Fruit fly (Drosophila melanogaster) whole organism, embryonic: ENCODE results near the gene ova.

ENCODE experiments used
- B-H1 ChIP-seq: fragments of 200-800 bp; sonication (Bioruptor generic); IDR thresholded peaks from 3 replicates; pipeline ENCODE4 v1.3.6; 2022; ENCODE audit warnings: missing biosample characterization, missing genetic modification characterization
- B-H2 ChIP-seq: fragments of 200-800 bp; sonication (Bioruptor generic); optimal IDR thresholded peaks from 2 replicates; lab custom pipeline; 2018; ENCODE audit warnings: missing biosample characterization, mild to moderate bottlenecking, missing genetic modification characterization
- Bteb2 ChIP-seq: fragments of 200-800 bp; sonication (Bioruptor generic); optimal IDR thresholded peaks from 2 replicates; lab custom pipeline; 2016; ENCODE audit warnings: missing biosample characterization, missing genetic modification characterization
- CG10209 ChIP-seq: fragments of 200-800 bp; sonication (Bioruptor generic); optimal IDR thresholded peaks from 3 replicates; lab custom pipeline; 2017; ENCODE audit warnings: missing biosample characterization, mild to moderate bottlenecking, missing genetic modification characterization, missing genetic modification reagents
- CG12391 ChIP-seq: fragments of 200-800 bp; sonication (Bioruptor generic); optimal IDR thresholded peaks from 3 replicates; lab custom pipeline; 2018; ENCODE audit warnings: missing biosample characterization, mild to moderate bottlenecking, missing genetic modification characterization, moderate library complexity
- CG16813 ChIP-seq: fragments of 200-800 bp; sonication (Bioruptor generic); IDR thresholded peaks from 3 replicates; pipeline ENCODE4 v1.3.6; 2022; ENCODE audit warnings: missing biosample characterization, missing genetic modification characterization; ENCODE audit not compliant: partially characterized antibody
- CG17802 ChIP-seq: fragments of 200-800 bp; sonication (Bioruptor generic); optimal IDR thresholded peaks from 2 replicates; lab custom pipeline; 2018; ENCODE audit warnings: missing biosample characterization, mild to moderate bottlenecking, missing genetic modification characterization, moderate library complexity
- CG1792 ChIP-seq: fragments of 200-800 bp; sonication (Bioruptor generic); optimal IDR thresholded peaks from 2 replicates; lab custom pipeline; 2016; ENCODE audit warnings: missing biosample characterization, missing genetic modification characterization
- CG3407 ChIP-seq: fragments of 200-800 bp; sonication (Bioruptor generic); optimal IDR thresholded peaks from 2 replicates; lab custom pipeline; 2018; ENCODE audit warnings: missing biosample characterization, mild to moderate bottlenecking, missing genetic modification characterization
- CG34224 ChIP-seq: fragments of 200-800 bp; sonication (Bioruptor generic); IDR thresholded peaks from 3 replicates; pipeline ENCODE4 v1.3.6; 2022; ENCODE audit warnings: missing biosample characterization, missing genetic modification characterization; ENCODE audit not compliant: partially characterized antibody
- CG42726 ChIP-seq: fragments of 200-800 bp; sonication (Bioruptor generic); IDR thresholded peaks from 2 replicates; pipeline ENCODE4 v1.3.6; 2022; ENCODE audit warnings: missing biosample characterization, missing genetic modification characterization; ENCODE audit not compliant: partially characterized antibody
- CG4360 ChIP-seq: fragments of 200-800 bp; sonication (Bioruptor generic); IDR thresholded peaks from 2 replicates; pipeline ENCODE4 v1.3.6; 2022; ENCODE audit warnings: missing biosample characterization, missing genetic modification characterization
- CG4404 ChIP-seq: fragments of 200-800 bp; sonication (Bioruptor generic); IDR thresholded peaks from 2 replicates; pipeline ENCODE4 v1.3.6; 2022; ENCODE audit warnings: missing biosample characterization, missing genetic modification characterization
- CG6854 ChIP-seq: fragments of 200-800 bp; sonication (Bioruptor generic); optimal IDR thresholded peaks from 3 replicates; lab custom pipeline; 2017; ENCODE audit warnings: missing biosample characterization, mild to moderate bottlenecking, missing genetic modification characterization
- CG9437 ChIP-seq: fragments of 200-800 bp; sonication (Bioruptor generic); optimal IDR thresholded peaks from 2 replicates; lab custom pipeline; 2018; ENCODE audit warnings: missing biosample characterization, mild to moderate bottlenecking, missing genetic modification characterization
- CG9797 ChIP-seq: fragments of 200-800 bp; sonication (Bioruptor generic); optimal IDR thresholded peaks from 3 replicates; lab custom pipeline; 2018; ENCODE audit warnings: missing biosample characterization, mild to moderate bottlenecking, missing genetic modification characterization
- CkIIα-i1 ChIP-seq: fragments of 200-800 bp; sonication (Bioruptor generic); IDR thresholded peaks from 2 replicates; pipeline ENCODE4 v1.3.6; 2022; ENCODE audit warnings: missing biosample characterization, missing genetic modification characterization
- Fer1 ChIP-seq: fragments of 200-800 bp; sonication (Bioruptor generic); optimal IDR thresholded peaks from 2 replicates; lab custom pipeline; 2017; ENCODE audit warnings: missing biosample characterization, mild to moderate bottlenecking, missing genetic modification characterization
- Hr51 ChIP-seq, 2 experiments: fragments of 200-800 bp; sonication (Bioruptor generic); optimal IDR thresholded peaks; 2 replicates in 1 of 2; 3 replicates in 1 of 2; lab custom pipeline; 2016 to 2018; ENCODE audit warnings: missing biosample characterization in 2 of 2, missing genetic modification characterization in 2 of 2, mild to moderate bottlenecking in 1 of 2, moderate library complexity in 1 of 2
- MBD-R2 ChIP-seq: fragments of 200-800 bp; sonication (Bioruptor generic); IDR thresholded peaks from 2 replicates; pipeline ENCODE4 v1.3.6; 2022; ENCODE audit warnings: missing biosample characterization, missing genetic modification characterization
- NC2α ChIP-seq: fragments of 200-800 bp; sonication (Bioruptor generic); optimal IDR thresholded peaks from 2 replicates; lab custom pipeline; 2016; ENCODE audit warnings: missing biosample characterization, missing genetic modification characterization
- NfI ChIP-seq: fragments of 200-800 bp; sonication (Bioruptor generic); optimal IDR thresholded peaks from 3 replicates; lab custom pipeline; 2018; ENCODE audit warnings: missing biosample characterization, mild to moderate bottlenecking, missing genetic modification characterization, moderate library complexity
- PHDP ChIP-seq: fragments of 200-800 bp; sonication (Bioruptor generic); optimal IDR thresholded peaks from 3 replicates; lab custom pipeline; 2018; ENCODE audit warnings: missing biosample characterization, mild to moderate bottlenecking, missing genetic modification characterization, moderate library complexity
- Ptx1 ChIP-seq: fragments of 200-800 bp; sonication (Bioruptor generic); IDR thresholded peaks from 2 replicates; pipeline ENCODE4 v1.3.6; 2022; ENCODE audit warnings: missing biosample characterization, missing genetic modification characterization
- Sox100B ChIP-seq: fragments of 200-800 bp; sonication (Bioruptor generic); optimal IDR thresholded peaks from 3 replicates; lab custom pipeline; 2018; ENCODE audit warnings: missing biosample characterization, mild to moderate bottlenecking, missing genetic modification characterization
- YL-1 ChIP-seq: fragments of 200-800 bp; sonication (Bioruptor generic); optimal IDR thresholded peaks from 3 replicates; lab custom pipeline; 2017; ENCODE audit warnings: missing biosample characterization, mild to moderate bottlenecking, missing genetic modification characterization
- aop ChIP-seq: fragments of 200-800 bp; sonication (Bioruptor generic); IDR thresholded peaks from 2 replicates; pipeline ENCODE4 v1.3.6; 2022; ENCODE audit warnings: missing biosample characterization, missing genetic modification characterization
- ci ChIP-seq: fragments of 200-800 bp; sonication (Bioruptor generic); IDR thresholded peaks from 3 replicates; pipeline ENCODE4 v1.3.6; 2022; ENCODE audit warnings: missing biosample characterization, missing genetic modification characterization
- croc ChIP-seq: fragments of 200-800 bp; sonication (Bioruptor generic); conservative IDR thresholded peaks from 3 replicates; pipeline ENCODE4 v1.3.6; 2022; ENCODE audit warnings: missing biosample characterization, missing genetic modification characterization
- crol ChIP-seq: fragments of 200-800 bp; sonication (Bioruptor generic); IDR thresholded peaks from 2 replicates; pipeline ENCODE4 v1.3.6; 2022; ENCODE audit warnings: missing biosample characterization, missing genetic modification characterization
- crp ChIP-seq, 2 experiments: fragments of 200-800 bp; sonication (Bioruptor generic); optimal IDR thresholded peaks; 2 replicates in 1 of 2; 3 replicates in 1 of 2; lab custom pipeline; 2017; ENCODE audit warnings: missing biosample characterization in 2 of 2, missing genetic modification characterization in 2 of 2, mild to moderate bottlenecking in 1 of 2, moderate library complexity in 1 of 2
- eve ChIP-seq, 2 experiments: fragments of >200 bp; optimal IDR thresholded peaks; 2 replicates each; lab custom pipeline; 2017; ENCODE audit warnings: missing biosample characterization in 2 of 2, missing genetic modification characterization in 2 of 2
- gcm ChIP-seq: fragments of 200-800 bp; sonication (Bioruptor generic); optimal IDR thresholded peaks from 2 replicates; lab custom pipeline; 2019; ENCODE audit warnings: missing biosample characterization, mild to moderate bottlenecking, missing genetic modification characterization, moderate library complexity
- gem ChIP-seq: fragments of 200-800 bp; sonication (Bioruptor generic); optimal IDR thresholded peaks from 2 replicates; lab custom pipeline; 2019; ENCODE audit warnings: missing biosample characterization, mild to moderate bottlenecking, missing genetic modification characterization, moderate library complexity
- gfzf ChIP-seq: fragments of 200-800 bp; sonication (Bioruptor generic); optimal IDR thresholded peaks from 2 replicates; lab custom pipeline; 2016; ENCODE audit warnings: missing biosample characterization, mild to moderate bottlenecking, missing genetic modification characterization, moderate library complexity
- hbn ChIP-seq: fragments of 200-800 bp; sonication (Bioruptor generic); IDR thresholded peaks from 2 replicates; pipeline ENCODE4 v1.3.6; 2022; ENCODE audit warnings: missing biosample characterization, missing genetic modification characterization; ENCODE audit not compliant: partially characterized antibody
- lov ChIP-seq, 2 experiments: fragments of 200-800 bp in 1 of 2; fragments of >200 bp in 1 of 2; sonication (Bioruptor generic) in 1 of 2; IDR thresholded peaks in 1 of 2; optimal IDR thresholded peaks in 1 of 2; 2 replicates in 1 of 2; 3 replicates in 1 of 2; pipeline versions ENCODE4 v1.3.6 to Lab custom; 2017 to 2022; ENCODE audit warnings: missing biosample characterization in 1 of 2, missing genetic modification characterization in 1 of 2
- mirr ChIP-seq: fragments of 200-800 bp; sonication (Bioruptor generic); optimal IDR thresholded peaks from 3 replicates; lab custom pipeline; 2018; ENCODE audit warnings: missing biosample characterization, mild to moderate bottlenecking, missing genetic modification characterization
- nau ChIP-seq: fragments of 200-800 bp; sonication (Bioruptor generic); optimal IDR thresholded peaks from 3 replicates; lab custom pipeline; 2017; ENCODE audit warnings: missing biosample characterization, mild to moderate bottlenecking, missing genetic modification characterization, missing genetic modification reagents
- phol ChIP-seq: fragments of 200-800 bp; sonication (Bioruptor generic); optimal IDR thresholded peaks from 3 replicates; lab custom pipeline; 2018; ENCODE audit warnings: missing biosample characterization, mild to moderate bottlenecking, missing genetic modification characterization, moderate library complexity
- pros ChIP-seq: fragments of 200-800 bp; sonication (Bioruptor generic); optimal IDR thresholded peaks from 3 replicates; lab custom pipeline; 2019; ENCODE audit warnings: missing biosample characterization, mild to moderate bottlenecking, missing genetic modification characterization, moderate library complexity
- pzg ChIP-seq: fragments of 200-800 bp; sonication (Bioruptor generic); optimal IDR thresholded peaks from 3 replicates; lab custom pipeline; 2018; ENCODE audit warnings: missing biosample characterization, mild to moderate bottlenecking, missing genetic modification characterization, moderate library complexity
- row ChIP-seq: fragments of 200-800 bp; sonication (Bioruptor generic); IDR thresholded peaks from 3 replicates; pipeline ENCODE4 v1.3.6; 2022; ENCODE audit warnings: missing biosample characterization, missing genetic modification characterization
- slou ChIP-seq: fragments of 200-800 bp; sonication (Bioruptor generic); optimal IDR thresholded peaks from 3 replicates; lab custom pipeline; 2016; ENCODE audit warnings: missing biosample characterization, missing genetic modification characterization
- trem ChIP-seq: fragments of 200-800 bp; optimal IDR thresholded peaks from 3 replicates; lab custom pipeline; 2019; ENCODE audit warnings: missing biosample characterization, mild to moderate bottlenecking, missing genetic modification characterization, moderate library complexity
- tup ChIP-seq: fragments of 200-800 bp; sonication (Bioruptor generic); optimal IDR thresholded peaks from 2 replicates; lab custom pipeline; 2016; ENCODE audit warnings: missing biosample characterization, mild to moderate bottlenecking, missing genetic modification characterization, moderate library complexity
- vvl ChIP-seq: fragments of 200-800 bp; sonication (Bioruptor generic); IDR thresholded peaks from 2 replicates; pipeline ENCODE4 v1.3.6; 2022; ENCODE audit warnings: missing biosample characterization, missing genetic modification characterization
- wdn ChIP-seq: fragments of 200-800 bp; sonication (Bioruptor generic); IDR thresholded peaks from 2 replicates; pipeline ENCODE4 v1.3.6; 2022; ENCODE audit warnings: missing biosample characterization, missing genetic modification characterization
- z ChIP-seq: fragments of 200-800 bp; sonication (Bioruptor generic); IDR thresholded peaks from 3 replicates; pipeline ENCODE4 v1.3.6; 2022; ENCODE audit warnings: missing biosample characterization, missing genetic modification characterization

The ova gene

dm6 chr2L:10203933-10204509 is 27.5 kb downstream of the ova start, which contains the start of gene CG34159:
Gene CG34159, minus strand, starts transcription at chr2L:10204317.
- TF ChIP-seq eve (GFP tag; optimal IDR thresholded peaks at IDR 0.05; lab: Kevin White, UChicago) (no peak), gfzf (GFP tag; lab: Kevin White, UChicago) (peak; percentile 70), mirr (GFP tag; lab: Kevin White, UChicago) (no peak), CG12391 (tag; lab: Kevin White, UChicago) (no peak), crp (GFP tag; optimal IDR thresholded peaks at IDR 0.05; lab: Kevin White, UChicago) (no peak), trem (tag; lab: Kevin White, UChicago) (peak; percentile 50), nau (no peak), CG4360 (GFP tag; lab: Robert Waterston, UW) (no peak), croc (no peak), PHDP (tag; lab: Kevin White, UChicago) (no peak), z (GFP tag; lab: Robert Waterston, UW) (no peak), Bteb2 (GFP tag; lab: Kevin White, UChicago) (no peak), wdn (GFP tag; lab: Robert Waterston, UW) (no peak), NfI (GFP tag; lab: Kevin White, UChicago) (no peak), NC2α (GFP tag; lab: Kevin White, UChicago) (no peak), pzg (peak; percentile 55), CG9797 (GFP tag; lab: Kevin White, UChicago) (peak; percentile 65), slou (GFP tag; lab: Kevin White, UChicago) (no peak), CG6854 (GFP tag; lab: Kevin White, UChicago) (no peak), pros (GFP tag; lab: Kevin White, UChicago) (no peak), CG10209 (no peak), row (no peak), phol (tag; lab: Kevin White, UChicago) (no peak), aop (GFP tag; lab: Robert Waterston, UW) (no peak), B-H2 (GFP tag; lab: Kevin White, UChicago) (no peak), B-H1 (no peak), ci (GFP tag; lab: Robert Waterston, UW) (no peak), Fer1 (GFP tag; lab: Kevin White, UChicago) (peak; percentile 38), CG34224 (GFP tag; lab: Robert Waterston, UW) (no peak; the same call in 2 of the 3 replicates), CG42726 (GFP tag; lab: Robert Waterston, UW) (no peak), gcm (GFP tag; lab: Kevin White, UChicago) (no peak), hbn (GFP tag; lab: Robert Waterston, UW) (no peak), CG1792 (GFP tag; lab: Kevin White, UChicago) (no peak), Ptx1 (GFP tag; lab: Robert Waterston, UW) (no peak), YL-1 (GFP tag; lab: Kevin White, UChicago) (peak; percentile 62), CG17802 (tag; lab: Kevin White, UChicago) (peak; percentile 51), CG3407 (GFP tag; lab: Kevin White, UChicago) (no peak), CG4404 (GFP tag; lab: Robert Waterston, UW) (no peak), CkIIα-i1 (GFP tag; lab: Robert Waterston, UW) (no peak), crol (GFP tag; lab: Robert Waterston, UW) (no peak), MBD-R2 (peak; percentile 46; the same call in 1 of the 2 replicates), Sox100B (GFP tag; lab: Kevin White, UChicago) (no peak), CG9437 (no peak), Hr51 (GFP tag; optimal IDR thresholded peaks at IDR 0.05; lab: Kevin White, UChicago) (no peak), tup (no peak), CG16813 (GFP tag; lab: Robert Waterston, UW) (no peak), vvl (no peak), lov (optimal IDR thresholded peaks at IDR 0.05; lab: Kevin White, UChicago) (no peak), lov (GFP tag; IDR thresholded peaks at IDR 0.05; lab: Robert Waterston, UW) (no peak), gem (tag; lab: Kevin White, UChicago) (no peak)
